Worm (Caenorhabditis elegans): ENCODE results near the gene aco-2.

DNA sequence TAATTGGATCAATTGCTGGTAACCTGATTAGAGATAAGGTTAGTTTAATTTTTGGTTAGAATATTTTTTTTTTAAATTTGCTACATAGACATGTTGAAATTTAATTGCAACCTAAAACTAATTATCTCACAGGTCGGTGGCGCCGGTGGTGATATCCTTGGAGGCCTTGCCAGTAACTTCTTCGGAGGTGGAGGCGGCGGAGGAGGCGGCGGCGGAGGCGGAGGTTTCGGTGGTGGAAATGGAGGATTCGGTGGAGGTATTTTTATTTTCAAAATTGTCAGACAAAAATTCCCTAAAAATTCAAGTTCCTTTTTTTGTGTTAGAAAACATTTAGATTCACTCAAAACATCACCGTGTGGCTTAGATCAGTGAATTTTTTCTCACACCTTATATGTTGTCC is 7.7 kb downstream of the aco-2 start:
- TF ChIP-seq xnd-1 (tag; optimal IDR thresholded peaks at IDR 0.05) (no peak), ama-1 (optimal IDR thresholded peaks at IDR 0.05) (no peak), ama-1 (GFP tag; optimal IDR thresholded peaks at IDR 0.05) (no peak), Y56A3A.18 (GFP tag; IDR thresholded peaks at IDR 0.05) (no peak)

All from whole organism, young adult.